Fruit fly (Drosophila melanogaster): ENCODE measurements around the gene Set8.

The Set8 gene

DNA sequence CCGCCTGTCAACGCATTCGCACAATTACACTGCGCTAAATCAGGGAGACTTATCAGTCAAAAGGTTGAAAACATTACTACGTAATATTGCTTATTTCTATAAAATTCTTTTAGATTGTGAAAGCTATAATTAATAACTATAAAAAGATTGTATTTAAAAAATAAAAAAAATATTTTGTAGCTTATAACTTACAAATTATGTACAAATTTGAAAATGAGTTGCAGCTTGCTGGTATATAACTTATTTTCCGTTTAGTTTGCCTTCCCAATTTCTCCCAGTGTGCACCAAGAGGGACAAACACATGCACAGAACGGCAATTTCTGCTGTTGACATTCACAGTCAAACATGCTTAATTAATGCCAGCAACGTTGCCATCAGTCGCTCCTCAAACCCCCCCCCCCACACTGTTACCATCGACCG is 37.9 kb downstream of the Set8 start (continued):
- 0 out of 3 replicates have a peak, but pooled peaks have one; percentile 32 for TF ChIP-seq Optix (GFP tag; IDR thresholded peaks at IDR 0.05)
- no peak for TF ChIP-seq CG14860 (GFP tag; IDR thresholded peaks at IDR 0.05; ENCODE audit: partially characterized antibody)
- no peak for TF ChIP-seq tna (GFP tag; IDR thresholded peaks at IDR 0.05; ENCODE audit: partially characterized antibody)
- no peak for TF ChIP-seq CG15073 (GFP tag; optimal IDR thresholded peaks at IDR 0.05)
- 0 out of 2 replicates have a peak, but pooled peaks have one; percentile 28 for TF ChIP-seq Gsc (GFP tag; IDR thresholded peaks at IDR 0.05)
- TF ChIP-seq CG10565 (GFP tag; optimal IDR thresholded peaks at IDR 0.05): no peak
- peak; percentile 44; the same call in 1 of the 2 replicates for TF ChIP-seq seq (GFP tag; IDR thresholded peaks at IDR 0.05)
- peak; percentile 61 for TF ChIP-seq sob (GFP tag; IDR thresholded peaks at IDR 0.05)
- TF ChIP-seq eve (GFP tag; optimal IDR thresholded peaks at IDR 0.05): peak in 1 of 2 experiments; percentile 60
- TF ChIP-seq Deaf1 (tag; optimal IDR thresholded peaks at IDR 0.05): peak; percentile 40
- peak; percentile 67 for TF ChIP-seq Rfx (GFP tag; IDR thresholded peaks at IDR 0.05)
- no peak for TF ChIP-seq Trl (optimal IDR thresholded peaks at IDR 0.05)
- no peak for TF ChIP-seq Trl (GFP tag; optimal IDR thresholded peaks at IDR 0.05)
- TF ChIP-seq dimm (GFP tag; IDR thresholded peaks at IDR 0.05): 0 out of 2 replicates have a peak, but pooled peaks have one; percentile 5
- TF ChIP-seq Fer3 (tag; optimal IDR thresholded peaks at IDR 0.05): peak; percentile 70
- peak; percentile 58 for TF ChIP-seq CG9817 (tag; optimal IDR thresholded peaks at IDR 0.05)
- TF ChIP-seq gem (tag; optimal IDR thresholded peaks at IDR 0.05): peak; percentile 86
- TF ChIP-seq trem (tag; optimal IDR thresholded peaks at IDR 0.05): peak; percentile 41
- TF ChIP-seq cato (GFP tag; optimal IDR thresholded peaks at IDR 0.05; ENCODE audit: borderline replicate concordance): peak; percentile 28
- TF ChIP-seq H2.0 (GFP tag; IDR thresholded peaks at IDR 0.05): 0 out of 2 replicates have a peak, but pooled peaks have one; percentile 7
- peak; percentile 76 for TF ChIP-seq CG11695 (GFP tag; IDR thresholded peaks at IDR 0.05)
- TF ChIP-seq kah (GFP tag; optimal IDR thresholded peaks at IDR 0.05): peak; percentile 27
- peak; percentile 25 for TF ChIP-seq corto (GFP tag; optimal IDR thresholded peaks at IDR 0.05)
- TF ChIP-seq ci (GFP tag; IDR thresholded peaks at IDR 0.05): 0 out of 3 replicates have a peak, but pooled peaks have one; percentile 17
- peak; percentile 25 for TF ChIP-seq CG17802 (tag; optimal IDR thresholded peaks at IDR 0.05)
- TF ChIP-seq cas (GFP tag; IDR thresholded peaks at IDR 0.05): no peak
- no peak for TF ChIP-seq gfzf (GFP tag; optimal IDR thresholded peaks at IDR 0.05)
- TF ChIP-seq Dad (GFP tag; optimal IDR thresholded peaks at IDR 0.05): no peak
- TF ChIP-seq CG9727 (GFP tag; optimal IDR thresholded peaks at IDR 0.05): peak; percentile 78
- TF ChIP-seq dpn (GFP tag; optimal IDR thresholded peaks at IDR 0.05): peak in 1 of 2 experiments; percentile 38
- peak; percentile 50 for TF ChIP-seq CG34376 (GFP tag; optimal IDR thresholded peaks at IDR 0.05)
- TF ChIP-seq Lhr (GFP tag; optimal IDR thresholded peaks at IDR 0.05): no peak
- peak; percentile 86 for TF ChIP-seq BtbVII (GFP tag; optimal IDR thresholded peaks at IDR 0.05)
- peak; percentile 56 for TF ChIP-seq CG10209 (GFP tag; optimal IDR thresholded peaks at IDR 0.05)
- peak; percentile 91 for TF ChIP-seq CG11504 (tag; optimal IDR thresholded peaks at IDR 0.05)
- TF ChIP-seq otp (GFP tag; IDR thresholded peaks at IDR 0.05): no peak
- TF ChIP-seq CG12659 (GFP tag; optimal IDR thresholded peaks at IDR 0.05): peak; percentile 59
- peak; percentile 68 for TF ChIP-seq CG4424 (GFP tag; optimal IDR thresholded peaks at IDR 0.05)
- TF ChIP-seq CG10654 (GFP tag; optimal IDR thresholded peaks at IDR 0.05): peak; percentile 47
- no peak for TF ChIP-seq pfk (GFP tag; optimal IDR thresholded peaks at IDR 0.05)
- TF ChIP-seq CG1529 (GFP tag; optimal IDR thresholded peaks at IDR 0.05): peak; percentile 41
- TF ChIP-seq CG8478 (optimal IDR thresholded peaks at IDR 0.05): no peak
- TF ChIP-seq CG2199 (GFP tag; IDR thresholded peaks at IDR 0.05): no peak
- TF ChIP-seq CG6654 (GFP tag; optimal IDR thresholded peaks at IDR 0.05): peak; percentile 33
- TF ChIP-seq CG2889 (GFP tag; IDR thresholded peaks at IDR 0.05): no peak
- TF ChIP-seq CG17385 (GFP tag; optimal IDR thresholded peaks at IDR 0.05): peak; percentile 55
- peak; percentile 86 for TF ChIP-seq Drgx (GFP tag; IDR thresholded peaks at IDR 0.05)
- peak; percentile 18 for TF ChIP-seq lilli (GFP tag; optimal IDR thresholded peaks at IDR 0.05)
- TF ChIP-seq exex (tag; optimal IDR thresholded peaks at IDR 0.05): peak; percentile 14
- TF ChIP-seq CG10979 (tag; optimal IDR thresholded peaks at IDR 0.05): peak; percentile 82
- peak; percentile 42 for TF ChIP-seq fd3F (GFP tag; optimal IDR thresholded peaks at IDR 0.05)

All from whole organism, embryonic.